Fruit fly (Drosophila melanogaster) whole organism, embryonic: Measurements from ENCODE around the gene cort.

Source experiments
- CG10209 ChIP-seq: fragments of 200-800 bp; sonication (Bioruptor generic); optimal IDR thresholded peaks from 3 replicates; lab custom pipeline; 2017; ENCODE audit warnings: missing biosample characterization, mild to moderate bottlenecking, missing genetic modification characterization, missing genetic modification reagents
- CG10274 ChIP-seq: fragments of 200-800 bp; sonication (Bioruptor generic); optimal IDR thresholded peaks from 3 replicates; lab custom pipeline; 2017; ENCODE audit warnings: missing biosample characterization, mild to moderate bottlenecking, missing genetic modification characterization
- CG12299 ChIP-seq: fragments of 200-800 bp; sonication (Bioruptor generic); optimal IDR thresholded peaks from 2 replicates; lab custom pipeline; 2018; ENCODE audit warnings: missing biosample characterization, mild to moderate bottlenecking, missing genetic modification characterization
- CG1233 ChIP-seq: fragments of 200-800 bp; sonication (Bioruptor generic); optimal IDR thresholded peaks from 4 replicates; lab custom pipeline; 2018; ENCODE audit warnings: missing biosample characterization, mild to moderate bottlenecking, missing genetic modification characterization
- CG12942 ChIP-seq: fragments of 200-800 bp; sonication (Bioruptor generic); optimal IDR thresholded peaks from 3 replicates; lab custom pipeline; 2016; ENCODE audit warnings: missing biosample characterization, missing genetic modification characterization
- CG14050 ChIP-seq: fragments of 200-800 bp; sonication (Bioruptor generic); IDR thresholded peaks from 3 replicates; pipeline ENCODE4 v1.3.6; 2022; ENCODE audit warnings: missing biosample characterization, missing genetic modification characterization
- CG14710 ChIP-seq: fragments of 200-800 bp; sonication (Bioruptor generic); optimal IDR thresholded peaks from 3 replicates; lab custom pipeline; 2019; ENCODE audit warnings: missing biosample characterization, mild to moderate bottlenecking, missing genetic modification characterization, moderate library complexity
- CG15601 ChIP-seq: fragments of 200-800 bp; sonication (Bioruptor generic); optimal IDR thresholded peaks from 3 replicates; lab custom pipeline; 2019; ENCODE audit warnings: missing biosample characterization, mild to moderate bottlenecking, missing genetic modification characterization, moderate library complexity
- CG17802 ChIP-seq: fragments of 200-800 bp; sonication (Bioruptor generic); optimal IDR thresholded peaks from 2 replicates; lab custom pipeline; 2018; ENCODE audit warnings: missing biosample characterization, mild to moderate bottlenecking, missing genetic modification characterization, moderate library complexity
- CG2712 ChIP-seq: fragments of 200-800 bp; optimal IDR thresholded peaks from 3 replicates; lab custom pipeline; 2019; ENCODE audit warnings: missing biosample characterization, mild to moderate bottlenecking, missing genetic modification characterization, moderate library complexity
- CG32532 ChIP-seq: fragments of 200-800 bp; sonication (Bioruptor generic); IDR thresholded peaks from 2 replicates; pipeline ENCODE4 v1.3.6; 2022; ENCODE audit warnings: missing biosample characterization, missing genetic modification characterization
- CG3281 ChIP-seq: fragments of 200-800 bp; sonication (Bioruptor generic); optimal IDR thresholded peaks from 3 replicates; lab custom pipeline; 2017; ENCODE audit warnings: missing biosample characterization, mild to moderate bottlenecking, missing genetic modification characterization
- CG33213 ChIP-seq: fragments of 200-800 bp; sonication (Bioruptor generic); optimal IDR thresholded peaks from 3 replicates; lab custom pipeline; 2016; ENCODE audit warnings: missing biosample characterization, missing genetic modification characterization
- CG33557 ChIP-seq: fragments of 200-800 bp; sonication (Bioruptor generic); optimal IDR thresholded peaks from 2 replicates; lab custom pipeline; 2019; ENCODE audit warnings: missing biosample characterization, mild to moderate bottlenecking, missing genetic modification characterization, moderate library complexity
- CG4282 ChIP-seq: fragments of 200-800 bp; sonication (Bioruptor generic); optimal IDR thresholded peaks from 2 replicates; lab custom pipeline; 2016; ENCODE audit warnings: missing biosample characterization, missing genetic modification characterization
- CG5953 ChIP-seq: fragments of 200-800 bp; sonication (Bioruptor generic); IDR thresholded peaks from 2 replicates; pipeline ENCODE4 v1.3.6; 2022; ENCODE audit warnings: missing biosample characterization, missing genetic modification characterization
- CG6689 ChIP-seq: fragments of 200-800 bp; sonication (Bioruptor generic); IDR thresholded peaks from 2 replicates; pipeline ENCODE4 v1.3.6; 2022; ENCODE audit warnings: missing biosample characterization, missing genetic modification characterization
- CG7786 ChIP-seq: fragments of 200-800 bp; sonication (Bioruptor generic); optimal IDR thresholded peaks from 2 replicates; lab custom pipeline; 2016; ENCODE audit warnings: missing biosample characterization, missing genetic modification characterization
- CG8924 ChIP-seq: fragments of 200-800 bp; optimal IDR thresholded peaks from 3 replicates; lab custom pipeline; 2019; ENCODE audit warnings: missing biosample characterization, mild to moderate bottlenecking, missing genetic modification characterization, moderate library complexity
- CG9437 ChIP-seq: fragments of 200-800 bp; sonication (Bioruptor generic); optimal IDR thresholded peaks from 2 replicates; lab custom pipeline; 2018; ENCODE audit warnings: missing biosample characterization, mild to moderate bottlenecking, missing genetic modification characterization
- Chrac-16 ChIP-seq: fragments of 200-800 bp; sonication (Bioruptor generic); optimal IDR thresholded peaks from 3 replicates; lab custom pipeline; 2016; ENCODE audit warnings: missing biosample characterization, missing genetic modification characterization
- Dp ChIP-seq: fragments of 200-800 bp; sonication (Bioruptor generic); optimal IDR thresholded peaks from 2 replicates; lab custom pipeline; 2018; ENCODE audit warnings: missing biosample characterization, mild to moderate bottlenecking, missing genetic modification characterization, moderate library complexity
- Dref ChIP-seq: fragments of 200-800 bp; sonication (Bioruptor generic); IDR thresholded peaks from 2 replicates; pipeline ENCODE4 v1.3.6; 2022; ENCODE audit warnings: missing biosample characterization, missing genetic modification characterization
- Elba2 ChIP-seq: fragments of 200-800 bp; sonication (Bioruptor generic); optimal IDR thresholded peaks from 3 replicates; lab custom pipeline; 2016; ENCODE audit warnings: missing biosample characterization, missing genetic modification characterization
- HLH54F ChIP-seq: fragments of 200-800 bp; sonication (Bioruptor generic); optimal IDR thresholded peaks from 3 replicates; lab custom pipeline; 2016; ENCODE audit warnings: missing biosample characterization, missing genetic modification characterization
- HLHmδ ChIP-seq: fragments of 200-800 bp; sonication (Bioruptor generic); optimal IDR thresholded peaks from 2 replicates; lab custom pipeline; 2018; ENCODE audit warnings: missing biosample characterization, mild to moderate bottlenecking, missing genetic modification characterization, moderate library complexity
- Hey ChIP-seq: fragments of 200-800 bp; sonication (Bioruptor generic); optimal IDR thresholded peaks from 3 replicates; lab custom pipeline; 2018; ENCODE audit warnings: missing biosample characterization, mild to moderate bottlenecking, missing genetic modification characterization
- Hr78 ChIP-seq, 2 experiments: fragments of 200-800 bp in 1 of 2; fragments of >200 bp in 1 of 2; sonication (Bioruptor generic) in 1 of 2; optimal IDR thresholded peaks; 2 replicates each; lab custom pipeline; 2017 to 2019; ENCODE audit warnings: missing biosample characterization in 2 of 2, missing genetic modification characterization in 2 of 2, mild to moderate bottlenecking in 1 of 2, moderate library complexity in 1 of 2
- Lim3 ChIP-seq: fragments of 200-800 bp; sonication (Bioruptor generic); IDR thresholded peaks from 2 replicates; pipeline ENCODE4 v1.3.6; 2022; ENCODE audit warnings: missing biosample characterization, missing genetic modification characterization
- MTF-1 ChIP-seq: fragments of 200-800 bp; sonication (Bioruptor generic); optimal IDR thresholded peaks from 2 replicates; lab custom pipeline; 2018; ENCODE audit warnings: missing biosample characterization, mild to moderate bottlenecking, missing genetic modification characterization, borderline replicate concordance
- Max ChIP-seq: fragments of 200-800 bp; sonication (Bioruptor generic); optimal IDR thresholded peaks from 2 replicates; lab custom pipeline; 2016; ENCODE audit warnings: missing biosample characterization, mild to moderate bottlenecking, missing genetic modification characterization
- Myb ChIP-seq: fragments of 200-800 bp; sonication (Bioruptor generic); optimal IDR thresholded peaks from 2 replicates; lab custom pipeline; 2016; ENCODE audit warnings: missing biosample characterization, missing genetic modification characterization
- Nf-YC ChIP-seq: fragments of 200-800 bp; optimal IDR thresholded peaks from 3 replicates; lab custom pipeline; 2019; ENCODE audit warnings: missing biosample characterization, mild to moderate bottlenecking, missing genetic modification characterization, moderate library complexity
- Sox100B ChIP-seq: fragments of 200-800 bp; sonication (Bioruptor generic); optimal IDR thresholded peaks from 3 replicates; lab custom pipeline; 2018; ENCODE audit warnings: missing biosample characterization, mild to moderate bottlenecking, missing genetic modification characterization
- chif ChIP-seq, 2 experiments: fragments of 200-800 bp; sonication (Bioruptor generic); optimal IDR thresholded peaks; 3 replicates each; lab custom pipeline; 2016; ENCODE audit warnings: missing biosample characterization in 2 of 2, missing genetic modification characterization in 2 of 2
- danr ChIP-seq: fragments of 200-800 bp; sonication (Bioruptor generic); IDR thresholded peaks from 2 replicates; pipeline ENCODE4 v1.3.6; 2022; ENCODE audit warnings: missing biosample characterization, missing genetic modification characterization
- dysf ChIP-seq: fragments of 200-800 bp; sonication (Bioruptor generic); IDR thresholded peaks from 3 replicates; pipeline ENCODE4 v1.3.6; 2022; ENCODE audit warnings: missing biosample characterization, missing genetic modification characterization
- emc ChIP-seq: fragments of 200-800 bp; sonication (Bioruptor generic); optimal IDR thresholded peaks from 2 replicates; lab custom pipeline; 2016; ENCODE audit warnings: missing biosample characterization, missing genetic modification characterization
- gcm2 ChIP-seq: fragments of 200-800 bp; sonication (Bioruptor generic); optimal IDR thresholded peaks from 2 replicates; lab custom pipeline; 2016; ENCODE audit warnings: missing biosample characterization, missing genetic modification characterization
- grau ChIP-seq: fragments of 200-800 bp; optimal IDR thresholded peaks from 3 replicates; lab custom pipeline; 2019; ENCODE audit warnings: missing biosample characterization, mild to moderate bottlenecking, missing genetic modification characterization, moderate library complexity
- inv ChIP-seq: fragments of 200-800 bp; sonication (Bioruptor generic); IDR thresholded peaks from 2 replicates; pipeline ENCODE4 v1.3.6; 2022; ENCODE audit warnings: missing biosample characterization, missing genetic modification characterization; ENCODE audit not compliant: partially characterized antibody
- lmd ChIP-seq: fragments of 200-800 bp; sonication (Bioruptor generic); IDR thresholded peaks from 2 replicates; pipeline ENCODE4 v1.3.6; 2022; ENCODE audit warnings: missing biosample characterization, missing genetic modification characterization
- peb ChIP-seq: fragments of 200-800 bp; sonication (Bioruptor generic); IDR thresholded peaks from 2 replicates; pipeline ENCODE4 v1.3.6; 2022; ENCODE audit warnings: missing biosample characterization, missing genetic modification characterization
- pum ChIP-seq: fragments of 200-800 bp; sonication (Bioruptor generic); optimal IDR thresholded peaks from 2 replicates; lab custom pipeline; 2016; ENCODE audit warnings: missing biosample characterization, missing genetic modification characterization
- ranshi ChIP-seq: fragments of 200-800 bp; sonication (Bioruptor generic); IDR thresholded peaks from 2 replicates; pipeline ENCODE4 v1.3.6; 2022; ENCODE audit warnings: missing biosample characterization, missing genetic modification characterization
- schlank ChIP-seq: fragments of 200-800 bp; sonication (Bioruptor generic); optimal IDR thresholded peaks from 2 replicates; lab custom pipeline; 2018; ENCODE audit warnings: missing biosample characterization, mild to moderate bottlenecking, missing genetic modification characterization
- tgo ChIP-seq: fragments of 200-800 bp; sonication (Bioruptor generic); IDR thresholded peaks from 3 replicates; pipeline ENCODE4 v1.3.6; 2022; ENCODE audit warnings: missing biosample characterization, missing genetic modification characterization
- tin ChIP-seq: fragments of 200-800 bp; sonication (Bioruptor generic); optimal IDR thresholded peaks from 3 replicates; lab custom pipeline; 2016; ENCODE audit warnings: missing biosample characterization, missing genetic modification characterization
- toy ChIP-seq: fragments of 200-800 bp; sonication (Bioruptor generic); IDR thresholded peaks from 2 replicates; pipeline ENCODE4 v1.3.6; 2022; ENCODE audit warnings: missing biosample characterization, missing genetic modification characterization
- vfl ChIP-seq: fragments of 200-800 bp; sonication (Bioruptor generic); optimal IDR thresholded peaks from 2 replicates; lab custom pipeline; 2016; ENCODE audit warnings: missing biosample characterization, missing genetic modification characterization
- vnd ChIP-seq: fragments of 200-800 bp; sonication (Bioruptor generic); IDR thresholded peaks from 3 replicates; pipeline ENCODE4 v1.3.6; 2022; ENCODE audit warnings: missing biosample characterization, missing genetic modification characterization; ENCODE audit not compliant: partially characterized antibody
- yki ChIP-seq: fragments of >200 bp; optimal IDR thresholded peaks from 3 replicates; lab custom pipeline; 2018
- zfh2 ChIP-seq: fragments of 200-800 bp; sonication (Bioruptor generic); optimal IDR thresholded peaks from 2 replicates; lab custom pipeline; 2016; ENCODE audit warnings: missing biosample characterization, missing genetic modification characterization

cort gene

dm6 chr2L:6700742-6701141 lies 24.3 kb upstream of the cort start (continued):
- TF ChIP-seq CG14710 (tag; lab: Kevin White, UChicago) (peak; percentile 57), yki (lab: Kevin White, UChicago) (no peak), Lim3 (GFP tag; lab: Robert Waterston, UW) (no peak), CG12942 (peak; percentile 12), HLH54F (GFP tag; lab: Kevin White, UChicago) (no peak), schlank (tag; lab: Kevin White, UChicago) (no peak), Elba2 (no peak), vfl (GFP tag; lab: Kevin White, UChicago) (no peak), gcm2 (no peak), Nf-YC (tag; lab: Kevin White, UChicago) (no peak), dysf (GFP tag; lab: Robert Waterston, UW) (no peak), pum (GFP tag; lab: Kevin White, UChicago) (no peak), CG5953 (GFP tag; lab: Robert Waterston, UW) (no peak), CG1233 (peak; percentile 60), Myb (no peak), CG10209 (GFP tag; lab: Kevin White, UChicago) (peak; percentile 64), tgo (GFP tag; lab: Robert Waterston, UW) (no peak), zfh2 (GFP tag; lab: Kevin White, UChicago) (no peak), CG10274 (GFP tag; lab: Kevin White, UChicago) (no peak), CG15601 (tag; lab: Kevin White, UChicago) (no peak), Hey (tag; lab: Kevin White, UChicago) (no peak), Dp (GFP tag; lab: Kevin White, UChicago) (no peak), CG32532 (GFP tag; lab: Robert Waterston, UW) (0 out of 2 replicates have a peak, but pooled peaks have one; percentile 5), lmd (GFP tag; lab: Robert Waterston, UW) (no peak), peb (GFP tag; lab: Robert Waterston, UW) (no peak), CG7786 (GFP tag; lab: Kevin White, UChicago) (no peak), ranshi (GFP tag; lab: Robert Waterston, UW) (no peak), CG17802 (tag; lab: Kevin White, UChicago) (no peak), CG33213 (GFP tag; lab: Kevin White, UChicago) (peak; percentile 20), Dref (no peak), CG33557 (GFP tag; lab: Kevin White, UChicago) (peak; percentile 54), CG2712 (peak; percentile 36), inv (GFP tag; lab: Robert Waterston, UW) (no peak), CG8924 (tag; lab: Kevin White, UChicago) (peak; percentile 71), CG9437 (GFP tag; lab: Kevin White, UChicago) (no peak), CG4282 (GFP tag; lab: Kevin White, UChicago) (no peak), Max (GFP tag; lab: Kevin White, UChicago) (no peak), CG14050 (GFP tag; lab: Robert Waterston, UW) (no peak), danr (GFP tag; lab: Robert Waterston, UW) (no peak), CG3281 (GFP tag; lab: Kevin White, UChicago) (no peak), Chrac-16 (GFP tag; lab: Kevin White, UChicago) (no peak), CG12299 (tag; lab: Kevin White, UChicago) (no peak), vnd (GFP tag; lab: Robert Waterston, UW) (no peak), grau (tag; lab: Kevin White, UChicago) (no peak), toy (GFP tag; lab: Robert Waterston, UW) (no peak), Sox100B (no peak), emc (no peak), Hr78 (GFP tag; optimal IDR thresholded peaks at IDR 0.05; lab: Kevin White, UChicago) (no peak), HLHmδ (GFP tag; lab: Kevin White, UChicago) (peak; percentile 2), CG6689 (GFP tag; lab: Robert Waterston, UW) (no peak), tin (GFP tag; lab: Kevin White, UChicago) (no peak), MTF-1 (GFP tag; lab: Kevin White, UChicago) (peak; percentile 36), chif (GFP tag; optimal IDR thresholded peaks at IDR 0.05; lab: Kevin White, UChicago) (peak; percentile 36)
